Worm (Caenorhabditis elegans): ENCODE data around the gene T09F5.2.

- no peak for TF ChIP-seq ztf-4 (tag; optimal IDR thresholded peaks at IDR 0.05)
- TF ChIP-seq ceh-82 (tag; optimal IDR thresholded peaks at IDR 0.05), result no peak
- TF ChIP-seq nhr-47 (tag; optimal IDR thresholded peaks at IDR 0.05), result no peak
- no peak for TF ChIP-seq unc-62 (GFP tag; optimal IDR thresholded peaks at IDR 0.05)
- no peak for TF ChIP-seq jun-1 (tag; optimal IDR thresholded peaks at IDR 0.05)
Observed at ce11 chrV:15193909-15194308, 43.1 kb downstream of the T09F5.2 start, which contains the start of gene Y75B12B.13.
